Worm (Caenorhabditis elegans) whole organism, dauer: ENCODE measurements around the gene ctsa-1.2.
"Not testable (repeated sequence)": the region's sequence is repeated elsewhere in the genome, so short reads cannot be mapped to it uniquely, and the experiment has no call there.

ENCODE experiments used
- unc-62 ChIP-seq: sonication (generic microtip); optimal IDR thresholded peaks from 2 replicates; lab custom pipeline; 2017; ENCODE audit warnings: missing biosample characterization, missing genetic modification reagents, missing genetic modification characterization

ctsa-1.2 gene

DNA sequence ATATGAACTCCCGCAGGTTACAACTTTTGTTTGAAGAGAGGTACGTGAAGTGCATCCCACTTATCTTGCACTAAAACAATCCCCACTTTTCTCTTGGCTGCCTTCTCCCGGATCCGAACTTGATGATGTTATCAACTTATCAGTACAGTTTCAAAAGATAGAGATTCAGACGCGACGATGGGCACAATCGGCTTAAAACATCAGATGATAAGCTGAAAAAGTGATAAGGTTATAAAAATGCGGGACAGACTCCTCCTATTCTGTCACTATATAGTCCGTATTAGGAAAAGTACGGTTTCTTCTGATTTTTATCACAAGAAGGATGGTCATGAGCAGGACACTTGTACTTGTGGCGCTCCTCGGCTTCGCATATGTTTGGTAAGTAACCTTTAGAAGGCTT is at the start of gene ctsa-1.2:
TSS of gene ctsa-1.2 (plus strand) at position 160 of the 400 bp plus-strand sequence.
- TF ChIP-seq unc-62: no peak

DNA sequence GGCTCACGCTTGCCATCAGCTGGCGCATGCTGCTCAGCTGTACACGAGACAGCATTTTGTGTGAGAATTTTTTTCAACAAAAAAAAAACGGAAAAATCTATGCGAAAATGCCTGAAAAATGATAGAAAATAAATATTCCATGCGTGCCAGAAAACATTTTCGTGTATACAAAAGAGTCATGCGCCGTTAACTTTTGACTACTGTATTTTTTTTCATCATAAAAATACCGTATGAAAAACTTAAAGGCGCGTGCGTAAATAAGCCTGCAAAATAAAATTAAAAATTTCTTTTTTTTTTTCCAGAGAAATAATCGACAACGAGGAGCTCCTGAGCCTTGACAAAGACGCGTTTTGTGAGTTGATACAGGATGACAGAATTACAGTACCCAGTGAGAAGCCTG is 49.2 kb upstream of the ctsa-1.2 start:
- no peak for TF ChIP-seq unc-62

DNA sequence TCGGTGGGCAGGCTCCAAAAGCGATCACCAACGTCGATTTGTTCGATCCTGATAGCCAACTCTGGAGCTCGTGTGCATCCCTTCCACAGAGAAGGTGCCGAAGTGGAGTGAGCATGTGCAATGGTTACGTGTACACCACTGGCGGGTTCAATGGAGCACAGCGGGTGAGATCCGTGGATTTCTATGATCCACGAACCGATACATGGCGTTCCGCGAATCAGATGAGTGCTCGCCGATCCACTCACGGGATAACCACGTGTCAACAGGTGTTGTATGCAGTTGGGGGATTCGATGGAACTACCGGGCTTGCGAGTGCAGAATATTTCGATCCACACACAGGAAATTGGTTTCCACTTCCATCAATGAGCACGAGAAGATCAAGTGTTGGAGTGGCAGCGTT is 48.3 kb upstream of the ctsa-1.2 start:
- TF ChIP-seq unc-62: no peak

DNA sequence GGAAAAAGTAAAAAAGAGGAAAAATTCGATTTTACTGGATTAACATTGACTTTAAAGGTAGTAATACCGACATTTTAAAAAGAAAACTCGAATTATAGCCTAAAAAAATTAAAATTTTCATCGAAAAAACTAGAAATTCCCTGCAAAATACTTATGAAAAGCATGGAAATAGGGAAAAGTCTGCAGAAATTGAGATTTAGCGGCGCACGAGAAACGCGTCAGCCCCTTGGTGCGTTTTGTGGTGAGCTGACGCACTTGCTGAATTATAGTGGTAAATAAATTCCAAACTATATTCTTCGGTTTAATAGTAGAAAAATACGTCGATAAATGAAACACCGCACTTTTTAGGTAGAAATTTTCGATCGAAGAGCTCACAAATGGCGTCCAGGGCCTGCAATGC is 44.7 kb upstream of the ctsa-1.2 start:
- TF ChIP-seq unc-62: no peak

DNA sequence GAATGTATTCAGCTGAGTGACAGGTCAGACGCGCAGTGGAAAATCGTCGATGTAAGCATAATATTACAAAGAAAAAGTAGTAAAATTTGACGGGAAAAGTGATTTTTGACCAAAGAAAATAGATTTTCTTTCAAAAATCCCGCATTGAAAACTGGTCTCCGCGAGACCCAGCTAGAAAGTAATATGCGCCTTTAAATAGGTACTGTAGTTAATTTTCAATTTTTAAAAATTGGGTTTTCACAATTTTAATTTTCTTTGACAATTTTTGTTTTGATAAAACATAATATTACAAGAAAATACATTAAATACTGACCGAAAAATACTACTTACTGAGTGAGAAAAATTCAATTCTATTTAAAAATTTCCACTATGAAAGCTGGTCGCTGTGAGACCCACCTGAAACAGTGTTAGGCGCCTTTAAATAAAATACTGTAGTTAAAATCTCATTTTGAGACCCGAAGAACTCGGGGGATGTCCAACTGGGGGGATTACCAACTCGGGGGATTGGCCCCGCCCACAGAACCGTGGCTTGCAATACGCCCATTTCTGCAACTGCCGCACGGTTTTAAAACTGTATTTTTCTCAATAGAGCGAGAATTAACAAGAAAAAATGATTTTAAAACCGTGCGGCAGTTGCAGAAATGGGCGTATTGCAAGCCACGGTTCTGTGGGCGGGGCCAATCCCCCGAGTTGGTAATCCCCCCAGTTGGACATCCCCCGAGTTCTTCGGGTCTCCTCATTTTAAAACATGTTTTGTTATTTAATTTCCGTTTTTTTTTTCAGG is 43.8 kb upstream of the ctsa-1.2 start, which contains the start of gene tars-1:
TSS of gene tars-1 (minus strand) at position 497 of the 784 bp plus-strand sequence.
- not testable (repeated sequence) for TF ChIP-seq unc-62

DNA sequence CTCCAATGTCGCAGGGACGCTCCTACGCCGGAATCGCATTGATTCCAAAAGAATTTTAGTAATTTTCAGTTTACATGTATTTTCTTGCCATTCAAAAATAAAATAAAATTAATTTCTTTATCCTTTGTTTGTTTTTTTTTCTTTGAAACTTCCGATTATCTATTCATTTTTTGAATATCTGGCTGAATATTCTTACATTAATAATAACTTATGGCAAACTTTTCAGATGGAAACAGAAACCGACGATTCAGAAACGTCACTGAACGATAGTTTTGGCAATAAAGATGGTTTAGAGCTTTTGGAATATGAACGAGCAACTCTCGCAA is 43.2 kb upstream of the ctsa-1.2 start, which contains the start of gene xpf-1:
TSS of gene xpf-1 (plus strand) at position 227 of the 326 bp plus-strand sequence.
- no peak for TF ChIP-seq unc-62

DNA sequence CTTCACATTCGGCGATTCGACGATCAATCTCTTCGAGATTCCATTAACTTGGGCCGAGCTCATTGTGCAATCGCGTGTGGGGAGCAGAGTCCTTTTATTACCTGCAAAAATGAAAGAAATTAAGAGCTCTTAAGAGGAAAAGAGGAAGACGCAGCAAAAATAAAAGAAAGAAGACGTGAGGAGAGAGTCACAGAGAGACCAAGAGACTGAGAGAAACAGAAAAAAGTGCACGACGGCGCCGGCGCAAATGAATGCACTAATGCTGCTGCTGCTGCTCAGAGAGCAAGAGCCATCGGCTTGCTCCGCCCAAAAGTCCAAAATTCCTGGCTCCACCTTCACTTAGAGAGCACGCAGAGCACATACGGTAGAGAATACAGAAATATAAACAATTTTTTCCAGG is 39.0 kb upstream of the ctsa-1.2 start, which contains the start of gene inos-1:
TSS of gene inos-1 (minus strand) at position 101 of the 400 bp plus-strand sequence.
- TF ChIP-seq unc-62: no peak

DNA sequence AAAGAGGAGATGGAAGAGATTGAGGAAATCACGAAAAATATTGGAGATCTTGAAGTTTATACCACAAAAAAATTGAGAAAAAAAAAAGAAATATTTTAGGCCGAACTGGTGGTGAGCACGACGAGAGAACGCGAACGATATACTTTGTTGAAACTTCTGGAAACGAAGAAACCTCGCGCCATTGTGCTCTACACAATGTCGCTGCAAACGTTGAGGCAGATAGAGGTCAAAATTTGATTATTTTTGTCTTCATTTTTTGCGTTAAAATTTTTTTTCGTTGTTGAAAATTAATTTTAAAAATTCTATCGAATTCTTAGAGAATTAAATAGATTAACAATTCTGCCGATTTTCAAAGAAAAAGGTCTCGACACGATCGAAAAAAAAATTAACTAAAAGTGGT is 38.5 kb upstream of the ctsa-1.2 start:
- TF ChIP-seq unc-62: no peak

DNA sequence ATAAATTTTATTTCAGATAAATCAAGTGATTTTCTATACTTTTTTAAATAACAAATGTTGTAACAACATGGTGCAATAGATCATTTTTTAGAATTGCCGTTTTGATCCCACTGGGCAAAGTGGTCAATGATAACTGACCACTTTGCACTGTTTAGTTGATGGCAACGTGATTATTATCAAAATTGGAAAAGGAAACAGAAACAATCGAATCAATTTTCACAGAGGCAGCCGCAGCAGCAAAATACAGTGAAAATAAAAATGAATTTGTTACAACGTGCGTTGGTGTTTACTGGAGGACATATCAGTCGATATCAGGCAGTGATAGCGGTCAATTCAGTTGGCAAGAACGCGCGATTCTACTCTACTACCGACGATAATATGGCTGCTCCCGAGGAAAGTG is 33.4 kb upstream of the ctsa-1.2 start, which contains the start of gene VF13D12L.3:
TSS of gene VF13D12L.3 (plus strand) at position 223 of the 400 bp plus-strand sequence.
- TF ChIP-seq unc-62: no peak

DNA sequence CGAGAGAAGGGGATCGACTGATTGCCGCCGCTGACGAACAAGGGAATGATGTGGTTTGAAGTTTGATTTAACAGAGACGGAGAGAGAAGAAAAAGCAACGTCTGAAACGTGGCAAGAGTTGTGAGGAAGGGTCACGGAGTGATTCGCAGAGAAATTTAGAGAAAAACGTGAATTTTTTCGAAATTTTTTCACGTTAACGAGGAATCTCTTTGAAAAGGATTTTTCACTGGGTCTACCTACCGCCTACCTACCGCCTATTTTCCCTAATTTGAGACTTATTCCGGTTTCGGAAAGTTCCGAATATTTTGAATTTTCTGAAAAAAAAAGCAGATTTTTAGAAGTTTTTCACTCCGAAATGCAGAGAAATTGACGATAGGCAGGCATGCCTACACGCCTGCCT is 29.7 kb upstream of the ctsa-1.2 start, which contains the start of gene fcmt-1:
TSS of gene fcmt-1 (minus strand) at position 101 of the 400 bp plus-strand sequence.
- TF ChIP-seq unc-62: no peak

DNA sequence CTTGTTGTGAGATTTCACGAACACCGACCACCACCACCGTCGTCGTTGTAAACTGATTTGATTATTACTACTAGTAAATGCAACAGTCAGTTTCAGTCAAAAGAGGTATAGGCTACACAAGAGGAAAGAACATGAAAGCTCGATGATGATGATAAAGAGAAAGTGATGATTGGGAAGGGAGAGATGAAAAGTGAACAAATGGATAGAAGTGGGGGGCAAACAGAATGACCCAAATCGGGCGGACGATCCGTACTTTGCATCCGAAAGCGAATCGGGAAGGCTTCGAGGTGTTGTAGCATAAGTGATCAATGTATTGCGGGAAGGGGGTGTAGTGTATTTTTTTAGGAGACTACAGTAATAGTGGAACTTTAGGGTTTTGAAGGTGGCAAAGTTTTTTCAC is 28.4 kb upstream of the ctsa-1.2 start:
- no peak for TF ChIP-seq unc-62

DNA sequence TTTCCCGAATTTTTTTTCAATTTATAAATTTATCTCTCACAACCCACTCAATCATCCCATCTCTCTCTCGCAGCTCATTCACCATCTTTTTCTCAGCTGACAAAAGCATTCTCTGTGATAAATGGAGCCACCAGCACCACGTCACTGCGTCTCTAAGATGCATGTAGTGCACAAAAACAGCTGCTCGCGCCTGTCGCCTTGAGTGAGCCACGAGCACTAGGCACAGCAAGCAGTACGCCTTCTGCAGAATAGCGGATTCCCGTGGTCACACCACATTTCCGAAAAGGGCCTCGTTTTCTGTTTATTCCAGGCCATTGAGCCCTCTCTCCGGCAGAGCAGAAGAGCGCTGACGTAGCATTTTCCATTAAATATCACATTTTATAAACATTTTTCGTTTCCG is 25.6 kb upstream of the ctsa-1.2 start, which contains the start of gene F13D12.10:
TSS of gene F13D12.10 (plus strand) at position 231 of the 400 bp plus-strand sequence.
- TF ChIP-seq unc-62: no peak

DNA sequence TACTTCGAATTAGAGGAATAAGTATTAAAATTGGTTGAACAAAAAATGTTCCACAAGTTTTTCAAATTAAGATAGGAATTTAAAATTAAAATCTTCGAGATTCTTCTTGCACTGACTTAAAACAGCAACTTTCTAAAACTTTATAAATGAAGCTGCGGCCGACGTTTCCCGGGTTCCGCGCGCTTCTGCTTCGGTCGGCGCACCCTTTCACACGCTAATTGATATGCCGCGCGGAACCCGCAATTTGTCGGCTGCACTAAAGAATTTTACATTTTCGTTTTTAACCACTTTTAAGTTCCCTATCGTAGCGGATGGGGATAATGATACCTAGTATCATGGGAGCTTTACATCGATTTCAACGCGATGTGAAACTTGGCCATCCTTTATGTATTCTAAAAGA is 24.4 kb upstream of the ctsa-1.2 start:
- TF ChIP-seq unc-62: no peak

DNA sequence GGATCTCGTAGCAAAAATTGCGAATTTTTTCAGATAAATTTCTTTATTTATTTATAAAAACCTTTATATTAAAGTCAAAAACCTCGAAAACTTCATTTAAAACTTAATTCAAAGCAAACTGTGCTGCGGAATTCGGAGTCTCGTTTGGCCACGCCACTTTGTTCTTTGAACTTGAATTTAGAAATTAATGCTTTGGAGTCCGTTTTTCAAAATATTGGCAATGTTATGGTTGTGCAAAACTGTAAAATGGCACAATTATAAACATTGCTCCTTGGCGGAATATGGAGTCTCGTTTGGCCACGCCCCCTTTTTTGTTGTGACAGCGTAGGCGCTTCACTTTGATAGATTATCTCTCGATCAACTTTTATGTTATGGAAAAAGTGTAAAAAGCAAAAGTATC is 19.6 kb upstream of the ctsa-1.2 start:
- no peak for TF ChIP-seq unc-62

DNA sequence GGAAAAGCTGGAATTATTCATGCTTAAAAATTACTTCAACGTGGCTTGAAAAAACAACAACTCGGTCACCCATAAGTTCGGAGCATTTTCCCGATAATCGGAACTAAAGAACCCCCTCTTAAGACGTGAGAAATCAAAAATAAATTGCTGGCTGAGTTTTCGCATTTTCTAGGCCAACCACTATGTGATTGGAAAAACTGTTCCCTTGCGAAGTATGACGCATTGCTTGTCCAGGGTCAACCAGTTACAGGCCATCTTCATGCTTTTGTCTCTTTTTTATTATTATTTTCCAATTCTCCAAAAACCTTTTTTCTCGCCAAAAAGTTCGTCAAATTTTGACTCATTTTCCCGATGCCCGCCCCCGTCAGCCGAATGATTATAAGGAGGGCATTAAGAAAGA is 19.1 kb upstream of the ctsa-1.2 start, which contains the start of gene F13D12.3:
TSS of gene F13D12.3 (plus strand) at position 301 of the 400 bp plus-strand sequence.
- no peak for TF ChIP-seq unc-62

DNA sequence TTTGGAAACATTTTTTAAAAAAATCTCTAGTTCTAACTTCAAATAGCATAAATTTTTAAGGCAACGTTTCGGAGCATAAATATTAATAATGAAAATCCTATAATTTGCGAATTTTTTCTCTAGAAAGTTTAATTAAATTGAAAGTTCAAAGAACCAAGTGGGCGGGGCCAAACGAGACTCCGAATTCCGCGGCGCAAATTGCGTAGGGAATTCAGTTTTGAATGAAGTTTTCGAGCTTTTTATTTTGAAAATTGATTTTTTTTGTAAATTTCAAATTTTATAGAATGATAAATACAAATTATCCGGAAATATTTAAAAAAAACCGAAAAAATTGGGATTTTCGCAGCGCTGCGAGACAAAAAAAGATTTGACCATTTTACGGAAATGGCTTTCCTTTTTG is 18.3 kb upstream of the ctsa-1.2 start:
- no peak for TF ChIP-seq unc-62

DNA sequence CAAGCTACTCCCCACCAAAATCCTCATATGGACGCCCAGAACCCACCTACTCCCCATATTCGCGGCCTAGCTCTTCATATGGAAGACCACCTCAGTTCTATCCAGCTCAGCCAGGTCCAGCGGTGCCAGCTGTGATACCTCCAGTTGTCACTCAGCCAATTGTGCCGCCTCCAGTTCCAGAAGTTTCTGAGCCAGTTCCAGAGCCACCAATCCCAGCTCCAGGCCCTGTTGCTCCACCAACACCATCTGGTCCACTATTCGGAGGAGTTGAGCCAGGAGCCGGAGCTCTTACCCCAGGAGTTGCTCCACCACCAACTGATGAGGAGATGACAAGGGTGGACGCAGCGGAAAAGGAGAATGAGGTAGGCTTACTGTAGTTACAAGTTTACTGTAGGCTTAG is 17.6 kb upstream of the ctsa-1.2 start:
- TF ChIP-seq unc-62: no peak

DNA sequence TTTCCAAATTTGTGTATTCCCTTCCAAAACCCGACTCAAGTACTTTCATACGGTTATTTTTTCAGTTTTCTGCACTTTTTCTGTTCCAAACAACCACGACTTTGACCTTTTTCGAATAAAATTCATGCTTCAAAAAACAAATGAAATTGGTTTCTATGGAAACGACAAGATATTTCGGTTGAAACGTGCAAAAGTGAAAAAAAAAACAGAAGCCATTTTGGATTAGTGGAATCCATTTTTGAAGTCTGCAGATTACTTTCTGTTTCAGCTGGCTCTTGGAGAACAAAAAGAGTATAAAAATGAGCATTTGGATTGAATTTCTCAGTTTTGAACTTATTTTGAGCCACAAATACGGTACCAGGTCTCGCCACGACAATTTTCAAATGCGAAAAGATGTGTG is 17.0 kb upstream of the ctsa-1.2 start:
- TF ChIP-seq unc-62: no peak
